Worm (Caenorhabditis elegans) whole organism, mixed stage, embryonic: ENCODE data around the gene lmd-4.

ENCODE experiments used
- M03D4.4 ChIP-seq: sonication (generic microtip); optimal IDR thresholded peaks from 2 replicates; lab custom pipeline; 2017; ENCODE audit warnings: mild to moderate bottlenecking, missing genetic modification characterization, missing compliant biosample characterization
- ceh-39 ChIP-seq: fragments of 150-350 bp; optimal IDR thresholded peaks from 2 replicates; lab custom pipeline; 2014; ENCODE audit warnings: missing biosample characterization, missing genetic modification characterization
- ceh-43 ChIP-seq: fragments of 200-800 bp; sonication (Bioruptor generic); optimal IDR thresholded peaks from 2 replicates; lab custom pipeline; 2018; ENCODE audit warnings: mild to moderate bottlenecking, missing genetic modification characterization, moderate library complexity, missing compliant biosample characterization
- ceh-83 ChIP-seq: fragments of 200-800 bp; sonication (Bioruptor generic); optimal IDR thresholded peaks from 2 replicates; lab custom pipeline; 2018; ENCODE audit warnings: mild to moderate bottlenecking, missing genetic modification characterization, missing compliant biosample characterization
- ces-1 ChIP-seq: fragments of 150-350 bp; optimal IDR thresholded peaks from 2 replicates; lab custom pipeline; 2014; ENCODE audit warnings: missing biosample characterization, missing genetic modification reagents, missing genetic modification characterization
- cnd-1 ChIP-seq: fragments of 200-800 bp; sonication (Bioruptor generic); optimal IDR thresholded peaks from 2 replicates; lab custom pipeline; 2018; ENCODE audit warnings: mild to moderate bottlenecking, missing genetic modification characterization, missing compliant biosample characterization
- drap-1 ChIP-seq: fragments of 200-800 bp; sonication (Bioruptor generic); optimal IDR thresholded peaks from 3 replicates; lab custom pipeline; 2018; ENCODE audit warnings: mild to moderate bottlenecking, missing genetic modification characterization, missing compliant biosample characterization
- elt-1 ChIP-seq: sonication (generic microtip); optimal IDR thresholded peaks from 2 replicates; lab custom pipeline; 2017; ENCODE audit warnings: missing genetic modification characterization, mild to moderate bottlenecking, missing compliant biosample characterization, antibody characterized with exemption, moderate library complexity, borderline replicate concordance; ENCODE audit not compliant: insufficient read depth
- elt-3 ChIP-seq: fragments of 150-350 bp; optimal IDR thresholded peaks from 2 replicates; lab custom pipeline; 2014; ENCODE audit warnings: missing biosample characterization, missing genetic modification characterization
- flh-1 ChIP-seq: fragments of 200-800 bp; sonication (Bioruptor generic); optimal IDR thresholded peaks from 2 replicates; lab custom pipeline; 2018; ENCODE audit warnings: mild to moderate bottlenecking, missing genetic modification characterization, moderate library complexity, missing compliant biosample characterization
- ham-2 ChIP-seq: fragments of 200-800 bp; sonication (Bioruptor generic); optimal IDR thresholded peaks from 2 replicates; lab custom pipeline; 2018; ENCODE audit warnings: mild to moderate bottlenecking, missing genetic modification characterization, missing compliant biosample characterization
- hlh-1 ChIP-seq: fragments of 150-350 bp; optimal IDR thresholded peaks from 2 replicates; lab custom pipeline; 2014; ENCODE audit warnings: missing biosample characterization, missing genetic modification reagents, missing genetic modification characterization
- lin-13 ChIP-seq: fragments of 150-350 bp; optimal IDR thresholded peaks from 2 replicates; lab custom pipeline; 2014; ENCODE audit warnings: missing biosample characterization, missing genetic modification characterization
- lin-32 ChIP-seq: fragments of 200-800 bp; sonication (Bioruptor generic); optimal IDR thresholded peaks from 2 replicates; lab custom pipeline; 2018; ENCODE audit warnings: mild to moderate bottlenecking, missing genetic modification characterization, missing compliant biosample characterization
- lsy-2 ChIP-seq: fragments of 150-350 bp; optimal IDR thresholded peaks from 2 replicates; lab custom pipeline; 2014; ENCODE audit warnings: missing biosample characterization, missing genetic modification characterization
- mab-5 ChIP-seq: fragments of 150-350 bp; optimal IDR thresholded peaks from 2 replicates; lab custom pipeline; 2014; ENCODE audit warnings: missing biosample characterization, missing genetic modification characterization
- mep-1 ChIP-seq: fragments of 150-350 bp; optimal IDR thresholded peaks from 2 replicates; lab custom pipeline; 2017; ENCODE audit warnings: missing biosample characterization, missing genetic modification reagents, missing genetic modification characterization, inconsistent platforms
- mls-2 ChIP-seq: sonication (generic microtip); optimal IDR thresholded peaks from 2 replicates; lab custom pipeline; 2016; ENCODE audit warnings: mild to moderate bottlenecking, missing genetic modification characterization, moderate library complexity, missing compliant biosample characterization
- nhr-12 ChIP-seq: fragments of 150-350 bp; optimal IDR thresholded peaks from 2 replicates; lab custom pipeline; 2014; ENCODE audit warnings: missing biosample characterization, missing genetic modification characterization
- nhr-2 ChIP-seq: fragments of 150-350 bp; optimal IDR thresholded peaks from 2 replicates; lab custom pipeline; 2014; ENCODE audit warnings: missing biosample characterization, missing genetic modification characterization
- nhr-28 ChIP-seq: fragments of 150-350 bp; optimal IDR thresholded peaks from 2 replicates; lab custom pipeline; 2014; ENCODE audit warnings: missing biosample characterization, missing genetic modification characterization
- pha-4 ChIP-seq: fragments of 150-350 bp; optimal IDR thresholded peaks from 2 replicates; lab custom pipeline; 2018; ENCODE audit warnings: missing biosample characterization, missing genetic modification reagents, missing genetic modification characterization
- sem-2 ChIP-seq: fragments of 200-800 bp; sonication (Bioruptor generic); optimal IDR thresholded peaks from 2 replicates; lab custom pipeline; 2018; ENCODE audit warnings: mild to moderate bottlenecking, missing genetic modification characterization, missing compliant biosample characterization
- tbx-8 ChIP-seq: fragments of 200-800 bp; sonication (Bioruptor generic); optimal IDR thresholded peaks from 2 replicates; lab custom pipeline; 2018; ENCODE audit warnings: mild to moderate bottlenecking, missing genetic modification characterization, moderate library complexity, missing compliant biosample characterization
- unc-120 ChIP-seq: sonication (generic microtip); optimal IDR thresholded peaks from 2 replicates; lab custom pipeline; 2017; ENCODE audit warnings: missing genetic modification characterization, missing compliant biosample characterization; ENCODE audit not compliant: poor library complexity, severe bottlenecking
- unc-39 ChIP-seq: fragments of 150-350 bp; optimal IDR thresholded peaks from 2 replicates; lab custom pipeline; 2014; ENCODE audit warnings: missing biosample characterization, missing genetic modification characterization
- unc-62 ChIP-seq: fragments of 150-350 bp; optimal IDR thresholded peaks from 2 replicates; lab custom pipeline; 2014; ENCODE audit warnings: missing biosample characterization, missing genetic modification reagents, missing genetic modification characterization
- zip-8 ChIP-seq: fragments of 150-350 bp; optimal IDR thresholded peaks from 2 replicates; lab custom pipeline; 2014; ENCODE audit warnings: missing biosample characterization, missing genetic modification characterization
- ztf-11 ChIP-seq: fragments of 150-350 bp; optimal IDR thresholded peaks from 2 replicates; lab custom pipeline; 2014; ENCODE audit warnings: missing biosample characterization, missing genetic modification characterization

lmd-4 gene

DNA sequence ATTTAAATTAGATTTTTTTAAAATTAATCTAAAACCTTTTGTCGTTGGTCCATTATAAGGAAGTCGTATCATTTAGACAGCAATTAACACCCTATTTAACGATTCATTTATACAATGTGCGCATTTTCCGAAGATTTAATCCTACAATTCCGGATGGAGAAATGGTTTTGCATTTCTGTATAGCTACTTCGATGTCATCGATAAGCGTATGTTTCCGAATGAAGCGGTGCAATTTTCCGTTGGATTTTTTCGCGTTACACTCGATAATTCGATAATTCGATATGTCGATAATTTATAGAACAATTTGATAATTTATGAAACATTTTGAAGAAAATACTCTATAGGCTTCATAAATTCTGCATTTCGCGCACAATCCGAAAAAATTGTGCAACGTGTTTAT is 45.8 kb downstream of the lmd-4 start, which contains the start of gene C13A2.10:
C13A2.10 (minus strand) TSS at position 101 of the 400 bp plus-strand sequence.
- TF ChIP-seq ztf-11 (no peak), ceh-43 (GFP tag; lab: Kevin White, UChicago) (no peak), tbx-8 (GFP tag; lab: Kevin White, UChicago) (no peak), nhr-2 (tag; lab: Kevin White, UChicago) (no peak), flh-1 (no peak), M03D4.4 (tag; lab: Kevin White, UChicago) (no peak), mep-1 (tag; lab: Kevin White, UChicago) (no peak), pha-4 (tag; lab: Kevin White, UChicago) (no peak), lin-32 (GFP tag; lab: Kevin White, UChicago) (no peak), zip-8 (tag; lab: Kevin White, UChicago) (no peak), nhr-28 (tag; lab: Kevin White, UChicago) (no peak), unc-62 (GFP tag; lab: Kevin White, UChicago) (no peak), mab-5 (tag; lab: Kevin White, UChicago) (no peak), elt-1 (tag; lab: Kevin White, UChicago) (no peak), hlh-1 (tag; lab: Kevin White, UChicago) (no peak), elt-3 (tag; lab: Kevin White, UChicago) (no peak), cnd-1 (tag; lab: Kevin White, UChicago) (no peak), nhr-12 (tag; lab: Kevin White, UChicago) (no peak)

DNA sequence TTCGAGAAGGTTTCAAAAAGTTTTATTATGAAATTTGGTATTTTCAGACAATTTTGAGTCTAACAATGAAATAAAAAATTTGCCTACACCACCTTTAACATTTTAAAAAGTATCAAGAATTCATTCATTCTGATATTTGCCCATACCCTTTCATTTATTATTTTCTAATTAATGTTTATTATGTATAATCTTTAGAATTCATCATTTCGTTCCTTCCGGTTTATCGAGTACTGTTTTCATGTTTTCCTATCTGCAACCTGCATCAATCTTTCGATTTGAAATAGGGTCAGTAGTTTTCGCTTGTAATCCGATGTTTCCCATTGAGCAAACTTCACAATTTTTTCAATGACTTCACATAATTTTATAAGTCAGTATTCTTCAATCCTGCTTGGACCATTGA is 51.4 kb downstream of the lmd-4 start, which contains the start of gene C13A2.6:
C13A2.6 (plus strand) TSS at position 301 of the 400 bp plus-strand sequence.
- no peak for TF ChIP-seq hlh-1 (tag; lab: Kevin White, UChicago)
- no peak for TF ChIP-seq flh-1
- no peak for TF ChIP-seq ztf-11
- TF ChIP-seq drap-1 (GFP tag; lab: Kevin White, UChicago): no peak
- TF ChIP-seq unc-62 (GFP tag; lab: Kevin White, UChicago): no peak
- TF ChIP-seq mep-1 (tag; lab: Kevin White, UChicago): no peak
- TF ChIP-seq ceh-39: no peak
- TF ChIP-seq elt-3 (tag; lab: Kevin White, UChicago): no peak
- no peak for TF ChIP-seq ceh-83
- no peak for TF ChIP-seq ham-2 (GFP tag; lab: Kevin White, UChicago)
- TF ChIP-seq unc-39: no peak
- TF ChIP-seq unc-120 (tag; lab: Kevin White, UChicago): no peak
- TF ChIP-seq sem-2 (GFP tag; lab: Kevin White, UChicago): no peak
- no peak for TF ChIP-seq nhr-12 (tag; lab: Kevin White, UChicago)

- no peak for TF ChIP-seq nhr-2 (tag; lab: Kevin White, UChicago)
- TF ChIP-seq nhr-28 (tag; lab: Kevin White, UChicago): no peak
- no peak for TF ChIP-seq lsy-2 (tag; lab: Kevin White, UChicago)
- TF ChIP-seq elt-1 (tag; lab: Kevin White, UChicago): no peak
- TF ChIP-seq mab-5 (tag; lab: Kevin White, UChicago): no peak
- no peak for TF ChIP-seq ztf-11
- no peak for TF ChIP-seq sem-2 (GFP tag; lab: Kevin White, UChicago)
- TF ChIP-seq unc-62 (GFP tag; lab: Kevin White, UChicago): no peak
- TF ChIP-seq mls-2 (tag; lab: Kevin White, UChicago): no peak
- TF ChIP-seq cnd-1 (tag; lab: Kevin White, UChicago): no peak
- TF ChIP-seq elt-3 (tag; lab: Kevin White, UChicago): no peak
- no peak for TF ChIP-seq unc-120 (tag; lab: Kevin White, UChicago)
- no peak for TF ChIP-seq ces-1 (GFP tag; lab: Kevin White, UChicago)
- TF ChIP-seq lin-13: no peak
These were observed 54.8 kb downstream of the lmd-4 start, which contains the start of gene C13A2.7 for ce11 chrV:7266021-7266420. C13A2.7 (plus strand) TSS chrV:7266321.
